Worm (Caenorhabditis elegans) whole organism, L4/young adult: Measurements from ENCODE around the gene ndub-3.

Source experiments
- W03F9.2 ChIP-seq: fragments of 150-350 bp; optimal IDR thresholded peaks from 2 replicates; lab custom pipeline; 2014; ENCODE audit warnings: missing biosample characterization, missing genetic modification characterization
- dao-5 ChIP-seq: sonication (generic microtip); optimal IDR thresholded peaks from 2 replicates; lab custom pipeline; 2016; ENCODE audit warnings: missing genotype, missing genetic modification characterization, moderate library complexity, missing compliant biosample characterization
- him-1 ChIP-seq: sonication (generic microtip); optimal IDR thresholded peaks from 2 replicates; lab custom pipeline; 2016; ENCODE audit warnings: missing genotype, missing genetic modification reagents, missing genetic modification characterization, missing compliant biosample characterization

DNA sequence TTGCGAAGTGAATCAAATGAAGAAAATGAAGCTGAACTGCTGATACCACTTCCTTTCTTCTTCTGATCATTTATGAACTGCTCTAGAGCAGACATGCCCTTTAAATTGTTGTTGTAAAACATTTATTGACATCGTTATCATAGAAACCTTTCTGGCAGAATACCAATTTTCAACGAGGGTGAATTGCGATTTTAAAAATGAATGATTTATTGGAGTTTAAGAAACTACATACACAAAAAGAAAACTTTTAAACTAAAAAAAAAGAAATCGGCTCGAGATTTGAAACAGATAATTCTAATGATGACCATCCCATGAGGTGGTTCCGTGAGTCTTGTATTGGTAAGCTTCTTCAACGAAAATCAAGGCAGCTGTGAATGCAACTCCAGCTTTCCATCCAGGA, 641 bp downstream of the ndub-3 start, which contains the start of gene sftd-3:
- no peak for TF ChIP-seq him-1 (tag; lab: Kevin White, UChicago)
- TF ChIP-seq W03F9.2 (tag; lab: Kevin White, UChicago) = no peak
- no peak for TF ChIP-seq dao-5
